Worm (Caenorhabditis elegans): ENCODE measurements around the gene K04C2.8.

The K04C2.8 gene

ce11 chrIII:6857390-6857848, 12.7 kb upstream of the K04C2.8 start (continued):
- TF ChIP-seq nhr-77 (tag; optimal IDR thresholded peaks at IDR 0.05) (peak; percentile 71), ces-1 (GFP tag; optimal IDR thresholded peaks at IDR 0.05) (no peak), ceh-44 (GFP tag; IDR thresholded peaks at IDR 0.05) (no peak), nhr-102 (tag; optimal IDR thresholded peaks at IDR 0.05) (no peak), aha-1 (tag) (peak; percentile 74), zfp-2 (tag; optimal IDR thresholded peaks at IDR 0.05) (no peak), mes-2 (tag; optimal IDR thresholded peaks at IDR 0.05; ENCODE audit: poor library complexity, severe bottlenecking) (peak; percentile 28), ceh-32 (tag; optimal IDR thresholded peaks at IDR 0.05; ENCODE audit: poor library complexity) (no peak), nhr-6 (tag; optimal IDR thresholded peaks at IDR 0.05) (no peak), nhr-28 (tag; optimal IDR thresholded peaks at IDR 0.05) (peak; percentile 71), hlh-30 (tag; optimal IDR thresholded peaks at IDR 0.05; ENCODE audit: insufficient read depth) (peak; percentile 74), php-3 (GFP tag; IDR thresholded peaks at IDR 0.05) (no peak), dmd-9 (GFP tag; IDR thresholded peaks at IDR 0.05) (no peak), aly-2 (tag; optimal IDR thresholded peaks at IDR 0.05) (no peak), spr-1 (tag; optimal IDR thresholded peaks at IDR 0.05) (no peak), ceh-82 (tag; optimal IDR thresholded peaks at IDR 0.05) (no peak), nhr-237 (tag; optimal IDR thresholded peaks at IDR 0.05) (no peak), arid-1 (GFP tag; conservative IDR thresholded peaks at IDR 0.05) (no peak), T20F7.1 (GFP tag; optimal IDR thresholded peaks at IDR 0.05) (peak; percentile 52), pqm-1 (tag; optimal IDR thresholded peaks at IDR 0.05) (peak; percentile 65), ztf-7 (tag; optimal IDR thresholded peaks at IDR 0.05) (no peak), daf-16 (GFP tag; optimal IDR thresholded peaks at IDR 0.05) (peak in 1 of 2 experiments; percentile 44), daf-16 (tag; optimal IDR thresholded peaks at IDR 0.05) (peak; percentile 86), nhr-48 (tag; optimal IDR thresholded peaks at IDR 0.05) (peak; percentile 70), attf-4 (tag; optimal IDR thresholded peaks at IDR 0.05) (no peak), unc-62 (GFP tag; optimal IDR thresholded peaks at IDR 0.05 in 1 of 2) (peak in 1 of 2 experiments; percentile 89), unc-62 (tag; optimal IDR thresholded peaks at IDR 0.05) (no peak), zfp-3 (GFP tag; conservative IDR thresholded peaks at IDR 0.05) (no peak), nhr-25 (tag; optimal IDR thresholded peaks at IDR 0.05; ENCODE audit: borderline replicate concordance, insufficient read depth) (no peak), mep-1 (tag; optimal IDR thresholded peaks at IDR 0.05) (peak; percentile 63), hlh-11 (tag; optimal IDR thresholded peaks at IDR 0.05) (peak; percentile 82), ctbp-1 (GFP tag; IDR thresholded peaks at IDR 0.05) (no peak), daf-12 (tag; optimal IDR thresholded peaks at IDR 0.05) (no peak), F37D6.2 (tag; optimal IDR thresholded peaks at IDR 0.05) (no peak), jun-1 (tag; optimal IDR thresholded peaks at IDR 0.05) (peak; percentile 43), madf-9 (GFP tag; conservative IDR thresholded peaks at IDR 0.05) (no peak), tra-1 (GFP tag; IDR thresholded peaks at IDR 0.05) (0 out of 2 replicates have a peak, but pooled peaks have one; percentile 15), nhr-42 (GFP tag; IDR thresholded peaks at IDR 0.05) (no peak), daf-19 (GFP tag; conservative IDR thresholded peaks at IDR 0.05) (no peak), Y105C5A.15 (GFP tag; IDR thresholded peaks at IDR 0.05) (no peak), duxl-1 (tag; optimal IDR thresholded peaks at IDR 0.05; ENCODE audit: poor library complexity) (peak; percentile 19), nhr-11 (tag; optimal IDR thresholded peaks at IDR 0.05) (peak; percentile 43), nhr-76 (tag; optimal IDR thresholded peaks at IDR 0.05) (no peak), fos-1 (tag; optimal IDR thresholded peaks at IDR 0.05) (no peak), dmd-6 (GFP tag; IDR thresholded peaks at IDR 0.05) (peak; percentile 73), lin-1 (GFP tag; IDR thresholded peaks at IDR 0.05) (peak; percentile 64; the same call in 1 of the 2 replicates), lin-38 (GFP tag; IDR thresholded peaks at IDR 0.05) (peak; percentile 23; the same call in 1 of the 2 replicates), Y5F2A.4 (GFP tag; optimal IDR thresholded peaks at IDR 0.05) (no peak), ama-1 (optimal IDR thresholded peaks at IDR 0.05) (no peak), daf-8 (GFP tag; IDR thresholded peaks at IDR 0.05) (no peak), nhr-111 (GFP tag; optimal IDR thresholded peaks at IDR 0.05) (no peak), hmg-1.1 (GFP tag; IDR thresholded peaks at IDR 0.05) (no peak)
